Fruit fly (Drosophila melanogaster) whole organism, embryonic: ENCODE data around the gene Ttc19.

Experiments used
- CG10274 ChIP-seq: fragments of 200-800 bp; sonication (Bioruptor generic); optimal IDR thresholded peaks from 3 replicates; lab custom pipeline; 2017; ENCODE audit warnings: missing biosample characterization, mild to moderate bottlenecking, missing genetic modification characterization
- CG11695 ChIP-seq: fragments of 200-800 bp; sonication (Bioruptor generic); IDR thresholded peaks from 3 replicates; pipeline ENCODE4 v1.3.6; 2022; ENCODE audit warnings: missing biosample characterization, missing genetic modification characterization
- CG16813 ChIP-seq: fragments of 200-800 bp; sonication (Bioruptor generic); IDR thresholded peaks from 3 replicates; pipeline ENCODE4 v1.3.6; 2022; ENCODE audit warnings: missing biosample characterization, missing genetic modification characterization; ENCODE audit not compliant: partially characterized antibody
- CG17186 ChIP-seq: fragments of 200-800 bp; sonication (Bioruptor generic); optimal IDR thresholded peaks from 3 replicates; lab custom pipeline; 2017; ENCODE audit warnings: missing biosample characterization, missing genetic modification reagents, missing genetic modification characterization
- CG2120 ChIP-seq: fragments of 200-800 bp; sonication (Bioruptor generic); optimal IDR thresholded peaks from 3 replicates; lab custom pipeline; 2016; ENCODE audit warnings: missing biosample characterization, missing genetic modification characterization
- CG2712 ChIP-seq: fragments of 200-800 bp; optimal IDR thresholded peaks from 3 replicates; lab custom pipeline; 2019; ENCODE audit warnings: missing biosample characterization, mild to moderate bottlenecking, missing genetic modification characterization, moderate library complexity
- CG32532 ChIP-seq: fragments of 200-800 bp; sonication (Bioruptor generic); IDR thresholded peaks from 2 replicates; pipeline ENCODE4 v1.3.6; 2022; ENCODE audit warnings: missing biosample characterization, missing genetic modification characterization
- CG34376 ChIP-seq: fragments of 200-800 bp; sonication (Bioruptor generic); optimal IDR thresholded peaks from 2 replicates; lab custom pipeline; 2018; ENCODE audit warnings: missing biosample characterization, mild to moderate bottlenecking, missing genetic modification characterization
- CG5953 ChIP-seq: fragments of 200-800 bp; sonication (Bioruptor generic); IDR thresholded peaks from 2 replicates; pipeline ENCODE4 v1.3.6; 2022; ENCODE audit warnings: missing biosample characterization, missing genetic modification characterization
- CG6813 ChIP-seq: fragments of 200-800 bp; sonication (Bioruptor generic); optimal IDR thresholded peaks from 2 replicates; lab custom pipeline; 2017; ENCODE audit warnings: missing biosample characterization, missing genetic modification characterization, mild to moderate bottlenecking, moderate library complexity, missing genetic modification reagents
- CG8281 ChIP-seq: fragments of 200-800 bp; sonication (Bioruptor generic); optimal IDR thresholded peaks from 2 replicates; lab custom pipeline; 2018; ENCODE audit warnings: missing biosample characterization, mild to moderate bottlenecking, missing genetic modification characterization, moderate library complexity
- Doc2 ChIP-seq: fragments of 200-800 bp; sonication (Bioruptor generic); IDR thresholded peaks from 2 replicates; pipeline ENCODE4 v1.3.6; 2022; ENCODE audit warnings: missing biosample characterization, missing genetic modification characterization
- E2f2 ChIP-seq: fragments of 200-800 bp; sonication (Bioruptor generic); IDR thresholded peaks from 2 replicates; pipeline ENCODE4 v1.3.6; 2022; ENCODE audit warnings: missing biosample characterization, missing genetic modification characterization
- Eip74EF ChIP-seq, 2 experiments: fragments of 200-800 bp in 1 of 2; fragments of >200 bp in 1 of 2; sonication (Bioruptor generic) in 1 of 2; optimal IDR thresholded peaks; 2 replicates each; lab custom pipeline; 2017 to 2019; ENCODE audit warnings: missing biosample characterization in 2 of 2, missing genetic modification characterization in 2 of 2, mild to moderate bottlenecking in 1 of 2, moderate library complexity in 1 of 2
- Fer2 ChIP-seq: fragments of 200-800 bp; sonication (Bioruptor generic); optimal IDR thresholded peaks from 2 replicates; lab custom pipeline; 2018; ENCODE audit warnings: missing biosample characterization, mild to moderate bottlenecking, missing genetic modification characterization, moderate library complexity
- Hey ChIP-seq: fragments of 200-800 bp; sonication (Bioruptor generic); optimal IDR thresholded peaks from 3 replicates; lab custom pipeline; 2018; ENCODE audit warnings: missing biosample characterization, mild to moderate bottlenecking, missing genetic modification characterization
- HmgD ChIP-seq: fragments of 200-800 bp; sonication (Bioruptor generic); optimal IDR thresholded peaks from 3 replicates; lab custom pipeline; 2016; ENCODE audit warnings: missing biosample characterization, missing genetic modification characterization
- Lhr ChIP-seq: fragments of 200-800 bp; sonication (Bioruptor generic); optimal IDR thresholded peaks from 3 replicates; lab custom pipeline; 2017; ENCODE audit warnings: mild to moderate bottlenecking, missing biosample characterization, missing genetic modification reagents, missing genetic modification characterization
- Med ChIP-seq: fragments of 200-800 bp; sonication (Bioruptor generic); peaks from one replicate; lab custom pipeline; 2016; ENCODE audit warnings: missing biosample characterization, missing genetic modification characterization, mild to moderate bottlenecking, inconsistent platforms, moderate library complexity
- Neu2 ChIP-seq: fragments of 200-800 bp; sonication (Bioruptor generic); optimal IDR thresholded peaks from 3 replicates; lab custom pipeline; 2016; ENCODE audit warnings: missing biosample characterization, missing genetic modification characterization, borderline replicate concordance
- PHDP ChIP-seq: fragments of 200-800 bp; sonication (Bioruptor generic); optimal IDR thresholded peaks from 3 replicates; lab custom pipeline; 2018; ENCODE audit warnings: missing biosample characterization, mild to moderate bottlenecking, missing genetic modification characterization, moderate library complexity
- Poxn ChIP-seq: fragments of 200-800 bp; sonication (Bioruptor generic); IDR thresholded peaks from 2 replicates; pipeline ENCODE4 v1.3.6; 2022; ENCODE audit warnings: missing biosample characterization, missing genetic modification characterization
- Scr ChIP-seq: fragments of 200-800 bp; sonication (Bioruptor generic); IDR thresholded peaks from 2 replicates; pipeline ENCODE4 v1.3.6; 2022; ENCODE audit warnings: missing biosample characterization, missing genetic modification characterization; ENCODE audit not compliant: partially characterized antibody
- Ssrp ChIP-seq: fragments of 200-800 bp; sonication (Bioruptor generic); optimal IDR thresholded peaks from 2 replicates; lab custom pipeline; 2018; ENCODE audit warnings: missing biosample characterization, mild to moderate bottlenecking, missing genetic modification characterization, moderate library complexity
- Stat92E ChIP-seq, 3 experiments: fragments of >200 bp in 2 of 3; fragments of 200-800 bp in 1 of 3; sonication (Bioruptor generic) in 1 of 3; optimal IDR thresholded peaks; 2 replicates each; lab custom pipeline; 2017 to 2019; ENCODE audit warnings: missing biosample characterization in 3 of 3, missing genetic modification characterization in 3 of 3, mild to moderate bottlenecking in 1 of 3, moderate library complexity in 1 of 3
- Usf ChIP-seq: fragments of 200-800 bp; sonication (Bioruptor generic); optimal IDR thresholded peaks from 2 replicates; lab custom pipeline; 2017; ENCODE audit warnings: missing genotype, missing biosample characterization, missing genetic modification characterization
- abd-A ChIP-seq: fragments of 200-800 bp; sonication (Bioruptor generic); optimal IDR thresholded peaks from 3 replicates; lab custom pipeline; 2019; ENCODE audit warnings: missing biosample characterization, mild to moderate bottlenecking, missing genetic modification characterization, moderate library complexity
- chinmo ChIP-seq: fragments of 200-800 bp; sonication (Bioruptor generic); IDR thresholded peaks from 4 replicates; pipeline ENCODE4 v1.3.6; 2022; ENCODE audit warnings: missing biosample characterization, missing genetic modification characterization; ENCODE audit not compliant: partially characterized antibody
- crc ChIP-seq: fragments of 200-800 bp; sonication (Bioruptor generic); optimal IDR thresholded peaks from 2 replicates; lab custom pipeline; 2016; ENCODE audit warnings: missing biosample characterization, missing genetic modification characterization
- danr ChIP-seq: fragments of 200-800 bp; sonication (Bioruptor generic); IDR thresholded peaks from 2 replicates; pipeline ENCODE4 v1.3.6; 2022; ENCODE audit warnings: missing biosample characterization, missing genetic modification characterization
- gt ChIP-seq: fragments of 200-800 bp; sonication (Bioruptor generic); IDR thresholded peaks from 2 replicates; pipeline ENCODE4 v1.3.6; 2022; ENCODE audit warnings: missing biosample characterization, missing genetic modification characterization
- insv ChIP-seq, 2 experiments: fragments of 200-800 bp; sonication (Bioruptor generic); optimal IDR thresholded peaks; 3 replicates each; lab custom pipeline; 2016 to 2018; ENCODE audit warnings: missing biosample characterization in 2 of 2, missing genetic modification characterization in 2 of 2
- jing ChIP-seq: fragments of 200-800 bp; sonication (Bioruptor generic); optimal IDR thresholded peaks from 2 replicates; lab custom pipeline; 2018; ENCODE audit warnings: missing biosample characterization, mild to moderate bottlenecking, missing genetic modification characterization
- ken ChIP-seq: fragments of 200-800 bp; sonication (Bioruptor generic); IDR thresholded peaks from 3 replicates; pipeline ENCODE4 v1.3.6; 2022; ENCODE audit warnings: missing biosample characterization, missing genetic modification characterization
- lmd ChIP-seq: fragments of 200-800 bp; sonication (Bioruptor generic); IDR thresholded peaks from 2 replicates; pipeline ENCODE4 v1.3.6; 2022; ENCODE audit warnings: missing biosample characterization, missing genetic modification characterization
- lov ChIP-seq, 2 experiments: fragments of 200-800 bp in 1 of 2; fragments of >200 bp in 1 of 2; sonication (Bioruptor generic) in 1 of 2; IDR thresholded peaks in 1 of 2; optimal IDR thresholded peaks in 1 of 2; 2 replicates in 1 of 2; 3 replicates in 1 of 2; pipeline versions ENCODE4 v1.3.6 to Lab custom; 2017 to 2022; ENCODE audit warnings: missing biosample characterization in 1 of 2, missing genetic modification characterization in 1 of 2
- pnt ChIP-seq: fragments of 200-800 bp; sonication (Bioruptor generic); optimal IDR thresholded peaks from 3 replicates; lab custom pipeline; 2016; ENCODE audit warnings: missing biosample characterization, missing genetic modification characterization
- pros ChIP-seq: fragments of 200-800 bp; sonication (Bioruptor generic); optimal IDR thresholded peaks from 3 replicates; lab custom pipeline; 2019; ENCODE audit warnings: missing biosample characterization, mild to moderate bottlenecking, missing genetic modification characterization, moderate library complexity
- row ChIP-seq: fragments of 200-800 bp; sonication (Bioruptor generic); IDR thresholded peaks from 3 replicates; pipeline ENCODE4 v1.3.6; 2022; ENCODE audit warnings: missing biosample characterization, missing genetic modification characterization
- scrt ChIP-seq: fragments of 200-800 bp; sonication (Bioruptor generic); optimal IDR thresholded peaks from 2 replicates; lab custom pipeline; 2018; ENCODE audit warnings: missing biosample characterization, mild to moderate bottlenecking, missing genetic modification characterization, moderate library complexity
- sd ChIP-seq: fragments of 200-800 bp; sonication (Bioruptor generic); optimal IDR thresholded peaks from 3 replicates; lab custom pipeline; 2018; ENCODE audit warnings: missing biosample characterization, mild to moderate bottlenecking, missing genetic modification characterization, moderate library complexity
- sens ChIP-seq: fragments of 200-800 bp; sonication (Bioruptor generic); peaks from one replicate; lab custom pipeline; 2016; ENCODE audit warnings: missing biosample characterization, missing genetic modification characterization
- slou ChIP-seq: fragments of 200-800 bp; sonication (Bioruptor generic); optimal IDR thresholded peaks from 3 replicates; lab custom pipeline; 2016; ENCODE audit warnings: missing biosample characterization, missing genetic modification characterization
- stc ChIP-seq: fragments of 200-800 bp; sonication (Bioruptor generic); IDR thresholded peaks from 2 replicates; pipeline ENCODE4 v1.3.6; 2022; ENCODE audit warnings: missing biosample characterization, missing genetic modification characterization
- unc-4 ChIP-seq: fragments of 200-800 bp; sonication (Bioruptor generic); IDR thresholded peaks from 2 replicates; pipeline ENCODE4 v1.3.6; 2022; ENCODE audit warnings: missing biosample characterization, missing genetic modification characterization; ENCODE audit not compliant: partially characterized antibody
- vnd ChIP-seq: fragments of 200-800 bp; sonication (Bioruptor generic); IDR thresholded peaks from 3 replicates; pipeline ENCODE4 v1.3.6; 2022; ENCODE audit warnings: missing biosample characterization, missing genetic modification characterization; ENCODE audit not compliant: partially characterized antibody
- zen2 ChIP-seq: fragments of 200-800 bp; sonication (Bioruptor generic); IDR thresholded peaks from 3 replicates; pipeline ENCODE4 v1.3.6; 2022; ENCODE audit warnings: missing biosample characterization, missing genetic modification characterization; ENCODE audit not compliant: partially characterized antibody

The Ttc19 gene

dm6 chr2L:19010566-19010965 lies 34.4 kb downstream of the Ttc19 start, which contains the start of gene robl37BC:
robl37BC (plus strand) TSS chr2L:19010866.
- no peak for TF ChIP-seq row (GFP tag; lab: Robert Waterston, UW)
- no peak for TF ChIP-seq Med
- TF ChIP-seq Fer2 (tag; lab: Kevin White, UChicago): no peak
- TF ChIP-seq CG10274: no peak
- no peak for TF ChIP-seq Neu2 (GFP tag; lab: Kevin White, UChicago)
- no peak for TF ChIP-seq Eip74EF (GFP tag; optimal IDR thresholded peaks at IDR 0.05; lab: Kevin White, UChicago)
- TF ChIP-seq pnt (GFP tag; lab: Kevin White, UChicago): no peak
- TF ChIP-seq CG16813 (GFP tag; lab: Robert Waterston, UW): no peak
- TF ChIP-seq danr (GFP tag; lab: Robert Waterston, UW): no peak
- no peak for TF ChIP-seq CG32532 (GFP tag; lab: Robert Waterston, UW)
- no peak for TF ChIP-seq Scr (GFP tag; lab: Robert Waterston, UW)
- no peak for TF ChIP-seq lov (optimal IDR thresholded peaks at IDR 0.05; lab: Kevin White, UChicago)
- TF ChIP-seq lov (GFP tag; IDR thresholded peaks at IDR 0.05; lab: Robert Waterston, UW): no peak
- no peak for TF ChIP-seq unc-4 (GFP tag; lab: Robert Waterston, UW)

dm6 chr2L:19010037-19010436 lies 34.9 kb downstream of the Ttc19 start:
- TF ChIP-seq lmd: 0 out of 2 replicates have a peak, but pooled peaks have one; percentile 11
- TF ChIP-seq sens (GFP tag; lab: Kevin White, UChicago): peak; percentile 26
- TF ChIP-seq E2f2 (GFP tag; lab: Robert Waterston, UW): no peak
- TF ChIP-seq Hey (tag; lab: Kevin White, UChicago): peak; percentile 96
- TF ChIP-seq chinmo: 0 out of 4 replicates have a peak, but pooled peaks have one; percentile 57
- TF ChIP-seq CG34376: no peak
- peak; percentile 29 for TF ChIP-seq Med
- 0 out of 3 replicates have a peak, but pooled peaks have one; percentile 38 for TF ChIP-seq zen2 (GFP tag; lab: Robert Waterston, UW)
- peak; percentile 26 for TF ChIP-seq abd-A

- TF ChIP-seq Poxn (GFP tag; lab: Robert Waterston, UW) (no peak), CG5953 (GFP tag; lab: Robert Waterston, UW) (peak; percentile 89), stc (GFP tag; lab: Robert Waterston, UW) (peak; percentile 91), HmgD (GFP tag; lab: Kevin White, UChicago) (peak; percentile 96), Stat92E (GFP tag; optimal IDR thresholded peaks at IDR 0.05; lab: Kevin White, UChicago) (peak in 1 of 3 experiments; percentile 90), CG2120 (GFP tag; lab: Kevin White, UChicago) (peak; percentile 81), crc (GFP tag; lab: Kevin White, UChicago) (peak; percentile 83), sd (tag; lab: Kevin White, UChicago) (peak; percentile 88), Ssrp (tag; lab: Kevin White, UChicago) (peak; percentile 21), CG2712 (tag; lab: Kevin White, UChicago) (peak; percentile 87), scrt (GFP tag; lab: Kevin White, UChicago) (peak; percentile 92), slou (GFP tag; lab: Kevin White, UChicago) (peak; percentile 77), CG17186 (GFP tag; lab: Kevin White, UChicago) (peak; percentile 83), CG11695 (peak; percentile 85), CG8281 (tag; lab: Kevin White, UChicago) (peak; percentile 61), PHDP (peak; percentile 92), gt (GFP tag; lab: Robert Waterston, UW) (0 out of 2 replicates have a peak, but pooled peaks have one; percentile 43), CG6813 (GFP tag; lab: Kevin White, UChicago) (peak; percentile 96), jing (GFP tag; lab: Kevin White, UChicago) (peak; percentile 66), vnd (no peak), pros (GFP tag; lab: Kevin White, UChicago) (peak; percentile 31), Usf (GFP tag; lab: Kevin White, UChicago) (peak; percentile 80), Lhr (GFP tag; lab: Kevin White, UChicago) (peak; percentile 99), insv (GFP tag; optimal IDR thresholded peaks at IDR 0.05; lab: Kevin White, UChicago) (peak in 1 of 2 experiments; percentile 84), ken (GFP tag; lab: Robert Waterston, UW) (peak; percentile 88), Doc2 (GFP tag; lab: Robert Waterston, UW) (0 out of 2 replicates have a peak, but pooled peaks have one; percentile 33)
Observed at dm6 chr2L:19009130-19009529, 35.8 kb downstream of the Ttc19 start, which contains the start of gene RpL30. RpL30 (minus strand) TSS chr2L:19009306.
